Fruit fly (Drosophila melanogaster) whole organism, prepupa: ENCODE measurements around the gene Cyp18a1.

Experiments
- Blimp-1 ChIP-seq: fragments of 200-800 bp; sonication (Bioruptor generic); optimal IDR thresholded peaks from 3 replicates; lab custom pipeline; 2017; ENCODE audit warnings: missing biosample characterization, missing genetic modification characterization, mild to moderate bottlenecking, moderate library complexity, missing genetic modification reagents
- CG11294 ChIP-seq: fragments of 200-800 bp; sonication (Bioruptor generic); IDR thresholded peaks from 2 replicates; pipeline ENCODE4 v1.3.6; 2022; ENCODE audit warnings: missing biosample characterization, missing genetic modification characterization
- CG15336 ChIP-seq: fragments of 200-800 bp; sonication (Bioruptor generic); IDR thresholded peaks from 2 replicates; pipeline ENCODE4 v1.3.6; 2022; ENCODE audit warnings: missing biosample characterization, missing genetic modification characterization
- CG1621 ChIP-seq: fragments of 200-800 bp; sonication (Bioruptor generic); optimal IDR thresholded peaks from 3 replicates; lab custom pipeline; 2018; ENCODE audit warnings: missing biosample characterization, mild to moderate bottlenecking, missing genetic modification characterization
- CG16779 ChIP-seq: fragments of 200-800 bp; sonication (Bioruptor generic); optimal IDR thresholded peaks from 3 replicates; lab custom pipeline; 2017; ENCODE audit warnings: missing biosample characterization, mild to moderate bottlenecking, missing genetic modification characterization
- CG31627 ChIP-seq: fragments of 200-800 bp; sonication (Bioruptor generic); optimal IDR thresholded peaks from 3 replicates; lab custom pipeline; 2016; ENCODE audit warnings: missing biosample characterization, missing genetic modification characterization
- CG34406 ChIP-seq: fragments of 200-800 bp; sonication (Bioruptor generic); optimal IDR thresholded peaks from 3 replicates; lab custom pipeline; 2016; ENCODE audit warnings: missing biosample characterization, missing genetic modification characterization
- CG6276 ChIP-seq: fragments of 200-800 bp; sonication (Bioruptor generic); optimal IDR thresholded peaks from 2 replicates; lab custom pipeline; 2017; ENCODE audit warnings: missing biosample characterization, mild to moderate bottlenecking, missing genetic modification characterization
- CG6808 ChIP-seq: fragments of 200-800 bp; sonication (Bioruptor generic); optimal IDR thresholded peaks from 3 replicates; lab custom pipeline; 2017; ENCODE audit warnings: missing biosample characterization, missing genetic modification characterization, mild to moderate bottlenecking, moderate library complexity, missing genetic modification reagents
- CG8319 ChIP-seq: fragments of 200-800 bp; sonication (Bioruptor generic); optimal IDR thresholded peaks from 3 replicates; lab custom pipeline; 2016; ENCODE audit warnings: missing biosample characterization, missing genetic modification characterization
- CG8632 ChIP-seq: fragments of 200-800 bp; sonication (Bioruptor generic); optimal IDR thresholded peaks from 3 replicates; lab custom pipeline; 2016; ENCODE audit warnings: missing biosample characterization, missing genetic modification characterization
- Eip78C ChIP-seq: fragments of 200-800 bp; sonication (Bioruptor generic); peaks from one replicate; lab custom pipeline; 2016; ENCODE audit warnings: missing biosample characterization, missing genetic modification characterization
- Ets21C ChIP-seq: fragments of 200-800 bp; sonication (Bioruptor generic); optimal IDR thresholded peaks from 3 replicates; lab custom pipeline; 2016; ENCODE audit warnings: missing biosample characterization, missing genetic modification characterization
- Ets96B ChIP-seq: fragments of 200-800 bp; optimal IDR thresholded peaks from 2 replicates; lab custom pipeline; 2019; ENCODE audit warnings: missing biosample characterization, mild to moderate bottlenecking, missing genetic modification characterization, moderate library complexity
- Smox ChIP-seq: fragments of 200-800 bp; sonication (Bioruptor generic); optimal IDR thresholded peaks from 3 replicates; lab custom pipeline; 2016; ENCODE audit warnings: missing biosample characterization, missing genetic modification characterization
- Sox14 ChIP-seq: fragments of 200-800 bp; sonication (Bioruptor generic); optimal IDR thresholded peaks from 3 replicates; lab custom pipeline; 2016; ENCODE audit warnings: missing biosample characterization, missing genetic modification characterization
- acj6 ChIP-seq: fragments of 200-800 bp; sonication (Bioruptor generic); optimal IDR thresholded peaks from 3 replicates; lab custom pipeline; 2016; ENCODE audit warnings: missing biosample characterization, missing genetic modification characterization
- eg ChIP-seq: fragments of 200-800 bp; sonication (Bioruptor generic); IDR thresholded peaks from 3 replicates; pipeline ENCODE4 v1.3.6; 2022; ENCODE audit warnings: missing biosample characterization, missing genetic modification characterization
- fd85E ChIP-seq: fragments of 200-800 bp; sonication (Bioruptor generic); optimal IDR thresholded peaks from 3 replicates; lab custom pipeline; 2016; ENCODE audit warnings: missing biosample characterization, missing genetic modification characterization
- fkh ChIP-seq: fragments of 200-800 bp; sonication (Bioruptor generic); optimal IDR thresholded peaks from 3 replicates; lab custom pipeline; 2017; ENCODE audit warnings: missing biosample characterization, mild to moderate bottlenecking, missing genetic modification characterization, moderate library complexity
- salr ChIP-seq, 2 experiments: fragments of 200-800 bp; sonication (Bioruptor generic); optimal IDR thresholded peaks; 3 replicates each; lab custom pipeline; 2016 to 2018; ENCODE audit warnings: missing biosample characterization in 2 of 2, missing genetic modification characterization in 2 of 2, mild to moderate bottlenecking in 1 of 2
- ss ChIP-seq, 2 experiments: fragments of 200-800 bp; sonication (Bioruptor generic); optimal IDR thresholded peaks; 2 replicates in 1 of 2; 3 replicates in 1 of 2; lab custom pipeline; 2017 to 2018; ENCODE audit warnings: mild to moderate bottlenecking in 2 of 2, missing biosample characterization in 2 of 2, missing genetic modification characterization in 2 of 2, moderate library complexity in 1 of 2
- svp ChIP-seq: fragments of 200-800 bp; sonication (Bioruptor generic); peaks from one replicate; lab custom pipeline; 2016; ENCODE audit warnings: missing biosample characterization, missing genetic modification characterization

Gene Cyp18a1

DNA sequence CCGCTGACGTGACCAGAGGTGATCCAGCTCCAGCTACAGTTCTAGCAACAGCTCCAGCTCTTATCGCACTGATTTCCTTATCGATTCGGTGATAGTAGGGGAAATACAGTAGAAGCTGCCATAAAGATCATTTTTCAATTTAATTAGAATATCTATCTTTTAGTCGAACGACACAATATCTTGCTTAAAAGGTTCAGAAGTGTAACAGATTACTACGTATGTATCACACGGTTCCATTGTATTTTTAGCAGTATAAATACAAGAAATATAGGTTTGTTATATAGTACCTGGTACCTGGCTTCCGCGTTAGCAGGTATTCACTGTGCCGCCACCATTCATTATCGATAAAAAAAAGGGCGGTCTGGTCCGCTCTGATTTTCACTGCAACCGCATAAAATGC lies 48.0 kb downstream of the Cyp18a1 start (continued):
- TF ChIP-seq Ets21C (GFP tag; lab: Kevin White, UChicago) (peak; percentile 69), salr (GFP tag; optimal IDR thresholded peaks at IDR 0.05; lab: Kevin White, UChicago) (peak; percentile 4 to 35), CG1621 (tag; lab: Kevin White, UChicago) (peak; percentile 31), fd85E (GFP tag; lab: Kevin White, UChicago) (peak; percentile 23), acj6 (peak; percentile 83), CG8632 (GFP tag; lab: Kevin White, UChicago) (peak; percentile 74), CG34406 (peak; percentile 80), CG6808 (GFP tag; lab: Kevin White, UChicago) (peak; percentile 64), eg (GFP tag; lab: Robert Waterston, UW) (peak; percentile 58; the same call in 2 of the 3 replicates), Blimp-1 (GFP tag; lab: Kevin White, UChicago) (peak; percentile 29), CG11294 (GFP tag; lab: Robert Waterston, UW) (peak; percentile 43; the same call in 1 of the 2 replicates), CG15336 (GFP tag; lab: Robert Waterston, UW) (peak; percentile 60), CG6276 (peak; percentile 67), CG8319 (GFP tag; lab: Kevin White, UChicago) (peak; percentile 66), Sox14 (GFP tag; lab: Kevin White, UChicago) (peak; percentile 83), Smox (GFP tag; lab: Kevin White, UChicago) (peak; percentile 73)
- TF ChIP-seq, all 60 proteins: peak for 57

DNA sequence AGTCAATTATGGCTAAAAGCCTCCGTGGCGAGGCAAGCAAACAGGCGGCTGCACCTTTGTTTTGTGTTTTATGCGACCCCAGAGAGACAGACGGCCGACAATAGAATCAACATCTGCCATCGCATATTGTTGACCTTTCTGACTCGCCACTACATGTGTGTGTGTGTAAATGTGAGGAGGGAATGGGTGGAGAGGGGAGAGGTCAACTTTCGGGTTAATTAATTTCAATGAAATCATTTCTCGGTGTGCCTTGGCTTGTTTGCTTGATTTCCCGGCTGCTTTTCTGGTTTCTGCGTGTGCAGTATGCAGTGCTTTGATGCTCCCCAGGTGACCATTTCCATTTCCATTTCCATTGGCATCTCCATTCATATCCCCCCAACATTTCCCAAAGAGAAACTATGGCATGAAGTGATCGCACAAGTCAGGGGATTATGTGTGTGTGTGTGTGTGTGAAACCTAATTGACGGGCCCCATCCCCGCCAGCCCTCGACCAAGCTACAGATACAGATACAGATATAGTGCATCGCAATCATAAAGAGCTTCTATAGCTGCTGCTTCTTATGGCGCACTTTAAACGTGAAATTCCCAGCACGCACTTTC lies 49.7 kb downstream of the Cyp18a1 start:
- TF ChIP-seq ss (GFP tag; optimal IDR thresholded peaks at IDR 0.05; lab: Kevin White, UChicago): peak in 1 of 2 experiments; percentile 24
- TF ChIP-seq eg (GFP tag; lab: Robert Waterston, UW): no peak
- TF ChIP-seq Ets96B: no peak
- no peak for TF ChIP-seq CG16779 (tag; lab: Kevin White, UChicago)
- TF ChIP-seq Eip78C (GFP tag; lab: Kevin White, UChicago): peak; percentile 37
- peak; percentile 20 for TF ChIP-seq svp (GFP tag; lab: Kevin White, UChicago)
- peak; percentile 27 for TF ChIP-seq fkh (GFP tag; lab: Kevin White, UChicago)
- no peak for TF ChIP-seq CG31627
- peak; percentile 3 for TF ChIP-seq CG6276
